Worm (Caenorhabditis elegans): ENCODE measurements around the gene ugt-40.

The ugt-40 gene

ce11 chrV:7096129-7096730 lies 45.5 kb downstream of the ugt-40 start:
- TF ChIP-seq F16B12.6 (tag; optimal IDR thresholded peaks at IDR 0.05) (no peak), efl-1 (optimal IDR thresholded peaks at IDR 0.05) (no peak), efl-1 (GFP tag; optimal IDR thresholded peaks at IDR 0.05 in 1 of 2) (peak in 1 of 2 experiments; percentile 91)

DNA sequence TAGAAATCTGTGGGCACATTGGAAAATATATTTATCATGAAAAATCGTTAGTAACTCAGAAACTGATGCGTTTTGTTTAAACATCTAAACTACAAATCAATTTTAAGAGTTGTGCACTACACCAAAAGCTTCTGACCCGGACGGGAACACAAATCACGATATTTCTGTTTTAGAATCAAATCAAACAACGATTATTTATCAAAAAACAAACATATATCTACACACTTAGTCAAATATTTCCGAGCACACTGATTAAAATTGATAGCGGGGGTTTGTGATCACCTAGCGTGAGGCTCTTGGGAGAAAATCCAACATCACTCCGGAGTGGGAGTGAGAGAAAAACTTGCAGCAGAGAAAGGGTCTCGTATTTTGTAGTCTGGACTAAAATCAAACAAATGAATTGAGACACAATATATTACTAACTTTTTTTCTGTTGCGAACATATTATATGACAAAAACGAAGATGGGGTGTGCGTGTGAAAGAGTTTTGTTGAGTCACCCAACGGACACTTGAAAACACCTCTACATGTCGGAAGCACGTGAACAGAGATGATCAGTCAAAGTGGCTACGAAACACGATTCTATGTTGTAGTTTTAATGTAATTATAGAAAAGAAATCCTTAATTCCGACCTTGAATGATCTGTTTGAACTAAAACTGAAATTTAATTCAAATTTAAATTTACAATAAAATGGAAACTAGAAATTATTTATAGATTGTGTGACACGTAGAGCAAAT lies 46.3 kb downstream of the ugt-40 start:
- TF ChIP-seq lsy-2 (tag; optimal IDR thresholded peaks at IDR 0.05) (no peak), nhr-20 (tag; optimal IDR thresholded peaks at IDR 0.05) (peak; percentile 51), mdl-1 (tag; optimal IDR thresholded peaks at IDR 0.05) (no peak), lin-14 (GFP tag; optimal IDR thresholded peaks at IDR 0.05) (peak; percentile 15), nhr-71 (tag; optimal IDR thresholded peaks at IDR 0.05) (peak; percentile 19), ceh-88 (GFP tag; IDR thresholded peaks at IDR 0.05) (no peak), efl-3 (GFP tag; optimal IDR thresholded peaks at IDR 0.05) (no peak), sox-4 (tag; optimal IDR thresholded peaks at IDR 0.05) (no peak), sptf-1 (tag; optimal IDR thresholded peaks at IDR 0.05) (no peak), nhr-85 (tag) (peak; percentile 71), elt-2 (tag; optimal IDR thresholded peaks at IDR 0.05) (peak; percentile 67), dsc-1 (tag; optimal IDR thresholded peaks at IDR 0.05) (peak; percentile 14), nhr-12 (tag; optimal IDR thresholded peaks at IDR 0.05) (no peak), mef-2 (tag; optimal IDR thresholded peaks at IDR 0.05) (no peak)

ce11 chrV:7093720-7094401 lies 47.9 kb downstream of the ugt-40 start, which contains the start of gene nhr-135:
nhr-135 (minus strand) TSS chrV:7093770.
- TF ChIP-seq nhr-85 (tag) (peak; percentile 57), egl-27 (tag; optimal IDR thresholded peaks at IDR 0.05) (no peak), zag-1 (tag; optimal IDR thresholded peaks at IDR 0.05) (no peak), nhr-12 (tag; optimal IDR thresholded peaks at IDR 0.05) (no peak), C16A3.4 (tag; optimal IDR thresholded peaks at IDR 0.05) (peak; percentile 6), hpl-2 (GFP tag; optimal IDR thresholded peaks at IDR 0.05) (no peak), mef-2 (tag; optimal IDR thresholded peaks at IDR 0.05) (no peak), pqm-1 (tag; optimal IDR thresholded peaks at IDR 0.05) (no peak), nhr-11 (tag; optimal IDR thresholded peaks at IDR 0.05) (no peak), fkh-4 (tag; optimal IDR thresholded peaks at IDR 0.05; ENCODE audit: borderline replicate concordance) (no peak), ama-1 (optimal IDR thresholded peaks at IDR 0.05) (no peak), mdl-1 (tag; optimal IDR thresholded peaks at IDR 0.05) (peak in 1 of 2 experiments; percentile 89), nhr-237 (tag; optimal IDR thresholded peaks at IDR 0.05) (no peak), nhr-19 (GFP tag; conservative IDR thresholded peaks at IDR 0.05) (peak; percentile 25), grh-1 (GFP tag; IDR thresholded peaks at IDR 0.05) (no peak), swsn-7 (tag; optimal IDR thresholded peaks at IDR 0.05) (no peak), C34B4.2 (tag; optimal IDR thresholded peaks at IDR 0.05) (no peak), dpl-1 (GFP tag; optimal IDR thresholded peaks at IDR 0.05) (peak in 2 of 3 experiments; percentile 28 to 32), elt-2 (tag; optimal IDR thresholded peaks at IDR 0.05) (peak; percentile 81), nhr-84 (tag; optimal IDR thresholded peaks at IDR 0.05) (no peak), Y116A8C.19 (tag; optimal IDR thresholded peaks at IDR 0.05; ENCODE audit: borderline replicate concordance) (no peak), rnt-1 (tag; optimal IDR thresholded peaks at IDR 0.05) (no peak), ceh-90 (tag; optimal IDR thresholded peaks at IDR 0.05) (no peak), unc-86 (tag; optimal IDR thresholded peaks at IDR 0.05) (no peak), snpc-4 (tag; optimal IDR thresholded peaks at IDR 0.05) (no peak), efl-3 (GFP tag; optimal IDR thresholded peaks at IDR 0.05) (no peak), sptf-1 (tag; optimal IDR thresholded peaks at IDR 0.05) (no peak), ces-1 (GFP tag; optimal IDR thresholded peaks at IDR 0.05) (no peak), nhr-47 (tag; optimal IDR thresholded peaks at IDR 0.05) (peak; percentile 27), alr-1 (tag; optimal IDR thresholded peaks at IDR 0.05; ENCODE audit: borderline replicate concordance) (no peak), sup-37 (GFP tag; optimal IDR thresholded peaks at IDR 0.05) (no peak), xbp-1 (tag; optimal IDR thresholded peaks at IDR 0.05) (no peak), ets-5 (GFP tag; IDR thresholded peaks at IDR 0.05) (no peak), ceh-63 (GFP tag; optimal IDR thresholded peaks at IDR 0.05) (no peak), vab-15 (tag; optimal IDR thresholded peaks at IDR 0.05) (no peak), tbx-2 (tag; optimal IDR thresholded peaks at IDR 0.05) (peak; percentile 40), F16B12.6 (tag; optimal IDR thresholded peaks at IDR 0.05) (no peak)

Measured in whole organism, L1 larva.